Fruit fly (Drosophila melanogaster) whole organism, prepupa: ENCODE data around the gene Itgbn.

Source experiments
- Blimp-1 ChIP-seq: fragments of 200-800 bp; sonication (Bioruptor generic); optimal IDR thresholded peaks from 3 replicates; lab custom pipeline; 2017; ENCODE audit warnings: missing biosample characterization, missing genetic modification characterization, mild to moderate bottlenecking, moderate library complexity, missing genetic modification reagents
- CG10631 ChIP-seq: fragments of 200-800 bp; sonication (Bioruptor generic); optimal IDR thresholded peaks from 2 replicates; lab custom pipeline; 2016; ENCODE audit warnings: missing biosample characterization, missing genetic modification characterization
- CG11762 ChIP-seq: fragments of 200-800 bp; sonication (Bioruptor generic); optimal IDR thresholded peaks from 3 replicates; lab custom pipeline; 2016; ENCODE audit warnings: missing biosample characterization, missing genetic modification characterization; ENCODE audit not compliant: insufficient read depth
- CG3919 ChIP-seq: fragments of 200-800 bp; sonication (Bioruptor generic); optimal IDR thresholded peaks from 3 replicates; lab custom pipeline; 2016; ENCODE audit warnings: missing biosample characterization, missing genetic modification characterization
- CG6808 ChIP-seq: fragments of 200-800 bp; sonication (Bioruptor generic); optimal IDR thresholded peaks from 3 replicates; lab custom pipeline; 2017; ENCODE audit warnings: missing biosample characterization, missing genetic modification characterization, mild to moderate bottlenecking, moderate library complexity, missing genetic modification reagents
- CG6854 ChIP-seq: fragments of 200-800 bp; sonication (Bioruptor generic); optimal IDR thresholded peaks from 2 replicates; lab custom pipeline; 2017; ENCODE audit warnings: missing biosample characterization, mild to moderate bottlenecking, missing genetic modification characterization
- CG8119 ChIP-seq: fragments of 200-800 bp; sonication (Bioruptor generic); IDR thresholded peaks from 3 replicates; pipeline ENCODE4 v1.3.6; 2022; ENCODE audit warnings: missing biosample characterization, missing genetic modification characterization
- Ets21C ChIP-seq: fragments of 200-800 bp; sonication (Bioruptor generic); optimal IDR thresholded peaks from 3 replicates; lab custom pipeline; 2016; ENCODE audit warnings: missing biosample characterization, missing genetic modification characterization
- Hr39 ChIP-seq: fragments of 200-800 bp; sonication (Bioruptor generic); optimal IDR thresholded peaks from 2 replicates; lab custom pipeline; 2016; ENCODE audit warnings: missing biosample characterization, missing genetic modification characterization
- Sox102F ChIP-seq: fragments of 200-800 bp; sonication (Bioruptor generic); optimal IDR thresholded peaks from 2 replicates; lab custom pipeline; 2016; ENCODE audit warnings: missing biosample characterization, mild to moderate bottlenecking, missing genetic modification characterization
- fd59A ChIP-seq: fragments of 200-800 bp; sonication (Bioruptor generic); optimal IDR thresholded peaks from 2 replicates; lab custom pipeline; 2017; ENCODE audit warnings: missing biosample characterization, mild to moderate bottlenecking, missing genetic modification characterization, missing genetic modification reagents
- svp ChIP-seq: fragments of 200-800 bp; sonication (Bioruptor generic); peaks from one replicate; lab custom pipeline; 2016; ENCODE audit warnings: missing biosample characterization, missing genetic modification characterization
- vri ChIP-seq: fragments of 200-800 bp; sonication (Bioruptor generic); optimal IDR thresholded peaks from 3 replicates; lab custom pipeline; 2016; ENCODE audit warnings: missing biosample characterization, mild to moderate bottlenecking, missing genetic modification characterization

- no peak for TF ChIP-seq CG11762 (GFP tag; lab: Kevin White, UChicago)
- TF ChIP-seq CG6854 (GFP tag; lab: Kevin White, UChicago) = no peak
- no peak for TF ChIP-seq vri
- TF ChIP-seq Sox102F (GFP tag; lab: Kevin White, UChicago) = no peak
- TF ChIP-seq Ets21C (GFP tag; lab: Kevin White, UChicago) = no peak
- TF ChIP-seq Hr39 (GFP tag; lab: Kevin White, UChicago) = no peak
- TF ChIP-seq CG6808 (GFP tag; lab: Kevin White, UChicago) = no peak
- TF ChIP-seq fd59A (GFP tag; lab: Kevin White, UChicago) = no peak
- TF ChIP-seq CG10631 (GFP tag; lab: Kevin White, UChicago) = no peak
- no peak for TF ChIP-seq CG3919
- TF ChIP-seq CG8119 = no peak
- TF ChIP-seq svp = no peak
- TF ChIP-seq Blimp-1 (GFP tag; lab: Kevin White, UChicago) = no peak
These were observed 18.4 kb upstream of the Itgbn start for dm6 chr2L:21034388-21034787.
